Fruit fly (Drosophila melanogaster): ENCODE measurements around the gene LManII.

LManII gene

dm6 chr2L:10491354-10491753 is 33.9 kb downstream of the LManII start, which contains the start of gene CG13144:
TSS of gene CG13144 (minus strand) at chr2L:10491454.
- TF ChIP-seq gsb (GFP tag; IDR thresholded peaks at IDR 0.05): 0 out of 2 replicates have a peak, but pooled peaks have one; percentile 29
- no peak for TF ChIP-seq gsb-n (tag; optimal IDR thresholded peaks at IDR 0.05)
- no peak for TF ChIP-seq CrebB (tag; optimal IDR thresholded peaks at IDR 0.05)
- TF ChIP-seq Sry-δ (GFP tag; optimal IDR thresholded peaks at IDR 0.05): no peak
- no peak for TF ChIP-seq exex (tag; optimal IDR thresholded peaks at IDR 0.05)
- TF ChIP-seq gro (GFP tag; optimal IDR thresholded peaks at IDR 0.05): no peak
- TF ChIP-seq inv (GFP tag; IDR thresholded peaks at IDR 0.05; ENCODE audit: partially characterized antibody): no peak
- TF ChIP-seq CG6175 (GFP tag; IDR thresholded peaks at IDR 0.05): no peak
- no peak for TF ChIP-seq ind (GFP tag; optimal IDR thresholded peaks at IDR 0.05)
- TF ChIP-seq shn (GFP tag; optimal IDR thresholded peaks at IDR 0.05): no peak
- TF ChIP-seq CG5245 (GFP tag; optimal IDR thresholded peaks at IDR 0.05): no peak
- TF ChIP-seq GATAe (GFP tag; conservative IDR thresholded peaks at IDR 0.05): no peak
- TF ChIP-seq ci (GFP tag; IDR thresholded peaks at IDR 0.05): 0 out of 3 replicates have a peak, but pooled peaks have one; percentile 41

- TF ChIP-seq vvl (GFP tag; IDR thresholded peaks at IDR 0.05) (no peak), sens (GFP tag) (peak; percentile 63), Asciz (GFP tag; optimal IDR thresholded peaks at IDR 0.05) (peak; percentile 40)
Measured at dm6 chr2L:10495495-10495894, 38.0 kb downstream of the LManII start.

- peak; percentile 98 for TF ChIP-seq Hey (tag; optimal IDR thresholded peaks at IDR 0.05)
- 0 out of 2 replicates have a peak, but pooled peaks have one; percentile 11 for TF ChIP-seq peb (GFP tag; IDR thresholded peaks at IDR 0.05)
- peak; percentile 30 for TF ChIP-seq sug (tag; optimal IDR thresholded peaks at IDR 0.05)
- TF ChIP-seq rib (GFP tag; IDR thresholded peaks at IDR 0.05): 0 out of 2 replicates have a peak, but pooled peaks have one; percentile 25
- TF ChIP-seq vvl (GFP tag; IDR thresholded peaks at IDR 0.05): peak; percentile 32; the same call in 1 of the 2 replicates
- 0 out of 3 replicates have a peak, but pooled peaks have one; percentile 9 for TF ChIP-seq Optix (GFP tag; IDR thresholded peaks at IDR 0.05)
- TF ChIP-seq HmgZ (tag; optimal IDR thresholded peaks at IDR 0.05): no peak
- TF ChIP-seq CG11398 (GFP tag; optimal IDR thresholded peaks at IDR 0.05): no peak
- TF ChIP-seq MBD-R2 (GFP tag; IDR thresholded peaks at IDR 0.05): 0 out of 2 replicates have a peak, but pooled peaks have one; percentile 14
- TF ChIP-seq Rfx (GFP tag; IDR thresholded peaks at IDR 0.05): peak; percentile 18; the same call in 1 of the 2 replicates
- TF ChIP-seq ci (GFP tag; IDR thresholded peaks at IDR 0.05): peak; percentile 71; the same call in 2 of the 3 replicates
- 0 out of 3 replicates have a peak, but pooled peaks have one; percentile 7 for TF ChIP-seq so (GFP tag; IDR thresholded peaks at IDR 0.05)
- TF ChIP-seq chn (GFP tag; optimal IDR thresholded peaks at IDR 0.05): no peak
Measured at dm6 chr2L:10496338-10496737, 38.9 kb downstream of the LManII start.

dm6 chr2L:10497106-10497800 is 39.8 kb downstream of the LManII start:
- TF ChIP-seq CG18764 (GFP tag; optimal IDR thresholded peaks at IDR 0.05): no peak
- peak; percentile 53 for TF ChIP-seq dmrt11E (tag; optimal IDR thresholded peaks at IDR 0.05)
- peak; percentile 16 for TF ChIP-seq CG17568 (GFP tag; optimal IDR thresholded peaks at IDR 0.05)
- TF ChIP-seq bab2 (GFP tag; optimal IDR thresholded peaks at IDR 0.05): peak; percentile 52
- peak; percentile 36 for TF ChIP-seq gsb-n (tag; optimal IDR thresholded peaks at IDR 0.05)
- peak; percentile 62 for TF ChIP-seq Xrp1 (GFP tag; IDR thresholded peaks at IDR 0.05)
- no peak for TF ChIP-seq gsb (GFP tag; IDR thresholded peaks at IDR 0.05)
- TF ChIP-seq CG1602 (GFP tag; optimal IDR thresholded peaks at IDR 0.05): peak; percentile 25
- peak; percentile 33 for TF ChIP-seq Blimp-1 (GFP tag; optimal IDR thresholded peaks at IDR 0.05)
- peak; percentile 1 for TF ChIP-seq salm (tag; optimal IDR thresholded peaks at IDR 0.05)
- TF ChIP-seq CG7963 (GFP tag; IDR thresholded peaks at IDR 0.05; ENCODE audit: partially characterized antibody): no peak
- peak; percentile 23 for TF ChIP-seq CG8089 (GFP tag; optimal IDR thresholded peaks at IDR 0.05)
- TF ChIP-seq Spps (tag; optimal IDR thresholded peaks at IDR 0.05): peak; percentile 29
- peak; percentile 20; the same call in 1 of the 3 replicates for TF ChIP-seq dysf (GFP tag; IDR thresholded peaks at IDR 0.05)
- TF ChIP-seq CG12659 (GFP tag; optimal IDR thresholded peaks at IDR 0.05): no peak
- TF ChIP-seq Mrtf (GFP tag; IDR thresholded peaks at IDR 0.05): no peak
- TF ChIP-seq Med (GFP tag): peak; percentile 56
- TF ChIP-seq ap (GFP tag; IDR thresholded peaks at IDR 0.05): no peak
- TF ChIP-seq CG2129 (GFP tag; IDR thresholded peaks at IDR 0.05; ENCODE audit: partially characterized antibody): no peak
- no peak for TF ChIP-seq sim (GFP tag; IDR thresholded peaks at IDR 0.05)
- TF ChIP-seq jumu (GFP tag; optimal IDR thresholded peaks at IDR 0.05): no peak

Data from whole organism, embryonic.